Fruit fly (Drosophila melanogaster): ENCODE results near the gene CG14204.

- no peak for TF ChIP-seq CG17829 (tag; optimal IDR thresholded peaks at IDR 0.05)
- no peak for TF ChIP-seq ttk (GFP tag; IDR thresholded peaks at IDR 0.05)
- no peak for TF ChIP-seq sens (GFP tag)
- TF ChIP-seq CG14710 (tag; optimal IDR thresholded peaks at IDR 0.05): no peak
- no peak for TF ChIP-seq CG4730 (GFP tag; IDR thresholded peaks at IDR 0.05)
- no peak for TF ChIP-seq Aef1 (GFP tag; IDR thresholded peaks at IDR 0.05)
- TF ChIP-seq CG6683 (GFP tag; optimal IDR thresholded peaks at IDR 0.05): no peak
- no peak for TF ChIP-seq onecut (GFP tag; IDR thresholded peaks at IDR 0.05)
- no peak for TF ChIP-seq CTCF (GFP tag; optimal IDR thresholded peaks at IDR 0.05)
- TF ChIP-seq otp (GFP tag; IDR thresholded peaks at IDR 0.05): no peak
- no peak for TF ChIP-seq YL-1 (GFP tag; optimal IDR thresholded peaks at IDR 0.05)
- TF ChIP-seq NfI (GFP tag; optimal IDR thresholded peaks at IDR 0.05): no peak
- no peak for TF ChIP-seq nerfin-1 (tag; optimal IDR thresholded peaks at IDR 0.05)
These were observed 37.7 kb downstream of the CG14204 start, which contains the start of gene CG14221 for dm6 chrX:19621145-19621544.
